Fruit fly (Drosophila melanogaster) whole organism, embryonic: Measurements from ENCODE around the gene CG43750.

Experiments used
- Atf6 ChIP-seq: fragments of 200-800 bp; sonication (Bioruptor generic); IDR thresholded peaks from 2 replicates; pipeline ENCODE4 v1.3.6; 2022; ENCODE audit warnings: missing biosample characterization, missing genetic modification characterization
- Bdp1 ChIP-seq: fragments of 200-800 bp; sonication (Bioruptor generic); optimal IDR thresholded peaks from 3 replicates; lab custom pipeline; 2016; ENCODE audit warnings: missing biosample characterization, missing genetic modification characterization
- Bteb2 ChIP-seq: fragments of 200-800 bp; sonication (Bioruptor generic); optimal IDR thresholded peaks from 2 replicates; lab custom pipeline; 2016; ENCODE audit warnings: missing biosample characterization, missing genetic modification characterization
- CG10321 ChIP-seq: fragments of 200-800 bp; sonication (Bioruptor generic); IDR thresholded peaks from 2 replicates; pipeline ENCODE4 v1.3.6; 2022; ENCODE audit warnings: missing biosample characterization, missing genetic modification characterization
- CG10654 ChIP-seq: fragments of 200-800 bp; sonication (Bioruptor generic); optimal IDR thresholded peaks from 2 replicates; lab custom pipeline; 2016; ENCODE audit warnings: missing biosample characterization, missing genetic modification characterization
- CG11504 ChIP-seq: fragments of 200-800 bp; sonication (Bioruptor generic); optimal IDR thresholded peaks from 3 replicates; lab custom pipeline; 2019; ENCODE audit warnings: missing biosample characterization, mild to moderate bottlenecking, missing genetic modification characterization, moderate library complexity
- CG12219 ChIP-seq: fragments of 200-800 bp; sonication (Bioruptor generic); optimal IDR thresholded peaks from 3 replicates; lab custom pipeline; 2018; ENCODE audit warnings: missing biosample characterization, mild to moderate bottlenecking, missing genetic modification characterization
- CG12942 ChIP-seq: fragments of 200-800 bp; sonication (Bioruptor generic); optimal IDR thresholded peaks from 3 replicates; lab custom pipeline; 2016; ENCODE audit warnings: missing biosample characterization, missing genetic modification characterization
- CG14860 ChIP-seq: fragments of 200-800 bp; sonication (Bioruptor generic); IDR thresholded peaks from 3 replicates; pipeline ENCODE4 v1.3.6; 2022; ENCODE audit warnings: missing biosample characterization, missing genetic modification characterization; ENCODE audit not compliant: partially characterized antibody
- CG16813 ChIP-seq: fragments of 200-800 bp; sonication (Bioruptor generic); IDR thresholded peaks from 3 replicates; pipeline ENCODE4 v1.3.6; 2022; ENCODE audit warnings: missing biosample characterization, missing genetic modification characterization; ENCODE audit not compliant: partially characterized antibody
- CG17568 ChIP-seq: fragments of 200-800 bp; sonication (Bioruptor generic); optimal IDR thresholded peaks from 2 replicates; lab custom pipeline; 2018; ENCODE audit warnings: missing biosample characterization, mild to moderate bottlenecking, missing genetic modification characterization, moderate library complexity
- CG17612 ChIP-seq: fragments of 200-800 bp; sonication (Bioruptor generic); IDR thresholded peaks from 2 replicates; pipeline ENCODE4 v1.3.6; 2022; ENCODE audit warnings: missing biosample characterization, missing genetic modification characterization
- CG2712 ChIP-seq: fragments of 200-800 bp; optimal IDR thresholded peaks from 3 replicates; lab custom pipeline; 2019; ENCODE audit warnings: missing biosample characterization, mild to moderate bottlenecking, missing genetic modification characterization, moderate library complexity
- CG30020 ChIP-seq: fragments of 200-800 bp; optimal IDR thresholded peaks from 2 replicates; lab custom pipeline; 2019; ENCODE audit warnings: missing biosample characterization, mild to moderate bottlenecking, missing genetic modification characterization, moderate library complexity
- CG30403 ChIP-seq: fragments of 200-800 bp; sonication (Bioruptor generic); optimal IDR thresholded peaks from 3 replicates; lab custom pipeline; 2016; ENCODE audit warnings: missing biosample characterization, missing genetic modification characterization
- CG31441 ChIP-seq: fragments of 200-800 bp; sonication (Bioruptor generic); IDR thresholded peaks from 2 replicates; pipeline ENCODE4 v1.3.6; 2022; ENCODE audit warnings: missing biosample characterization, missing genetic modification characterization
- CG3163 ChIP-seq: fragments of 200-800 bp; sonication (Bioruptor generic); optimal IDR thresholded peaks from 3 replicates; lab custom pipeline; 2016; ENCODE audit warnings: missing biosample characterization, missing genetic modification characterization
- CG34376 ChIP-seq: fragments of 200-800 bp; sonication (Bioruptor generic); optimal IDR thresholded peaks from 2 replicates; lab custom pipeline; 2018; ENCODE audit warnings: missing biosample characterization, mild to moderate bottlenecking, missing genetic modification characterization
- CG43689 ChIP-seq: fragments of 200-800 bp; sonication (Bioruptor generic); IDR thresholded peaks from 2 replicates; pipeline ENCODE4 v1.3.6; 2022; ENCODE audit warnings: missing biosample characterization, missing genetic modification characterization
- CG4730 ChIP-seq: fragments of 200-800 bp; sonication (Bioruptor generic); IDR thresholded peaks from 2 replicates; pipeline ENCODE4 v1.3.6; 2022; ENCODE audit warnings: missing biosample characterization, missing genetic modification characterization
- CG6254 ChIP-seq: fragments of 200-800 bp; sonication (Bioruptor generic); optimal IDR thresholded peaks from 3 replicates; lab custom pipeline; 2017; ENCODE audit warnings: mild to moderate bottlenecking, missing biosample characterization, missing genetic modification reagents, missing genetic modification characterization
- CG8944 ChIP-seq: fragments of 200-800 bp; sonication (Bioruptor generic); optimal IDR thresholded peaks from 3 replicates; lab custom pipeline; 2016; ENCODE audit warnings: missing biosample characterization, missing genetic modification characterization
- CG9215 ChIP-seq: fragments of 200-800 bp; sonication (Bioruptor generic); IDR thresholded peaks from 2 replicates; pipeline ENCODE4 v1.3.6; 2022; ENCODE audit warnings: missing biosample characterization, missing genetic modification characterization
- CG9437 ChIP-seq: fragments of 200-800 bp; sonication (Bioruptor generic); optimal IDR thresholded peaks from 2 replicates; lab custom pipeline; 2018; ENCODE audit warnings: missing biosample characterization, mild to moderate bottlenecking, missing genetic modification characterization
- CrebB ChIP-seq: fragments of 200-800 bp; sonication (Bioruptor generic); optimal IDR thresholded peaks from 3 replicates; lab custom pipeline; 2018; ENCODE audit warnings: missing biosample characterization, mild to moderate bottlenecking, missing genetic modification characterization
- Fer2 ChIP-seq: fragments of 200-800 bp; sonication (Bioruptor generic); optimal IDR thresholded peaks from 2 replicates; lab custom pipeline; 2018; ENCODE audit warnings: missing biosample characterization, mild to moderate bottlenecking, missing genetic modification characterization, moderate library complexity
- Fer3 ChIP-seq: fragments of 200-800 bp; sonication (Bioruptor generic); optimal IDR thresholded peaks from 2 replicates; lab custom pipeline; 2018; ENCODE audit warnings: missing biosample characterization, mild to moderate bottlenecking, missing genetic modification characterization, moderate library complexity
- Hand ChIP-seq: fragments of 200-800 bp; sonication (Bioruptor generic); optimal IDR thresholded peaks from 2 replicates; lab custom pipeline; 2017; ENCODE audit warnings: mild to moderate bottlenecking, missing biosample characterization, missing genetic modification reagents, missing genetic modification characterization
- Hr39 ChIP-seq: fragments of >200 bp; optimal IDR thresholded peaks from 2 replicates; lab custom pipeline; 2017
- MTF-1 ChIP-seq: fragments of 200-800 bp; sonication (Bioruptor generic); optimal IDR thresholded peaks from 2 replicates; lab custom pipeline; 2018; ENCODE audit warnings: missing biosample characterization, mild to moderate bottlenecking, missing genetic modification characterization, borderline replicate concordance
- Max ChIP-seq: fragments of 200-800 bp; sonication (Bioruptor generic); optimal IDR thresholded peaks from 2 replicates; lab custom pipeline; 2016; ENCODE audit warnings: missing biosample characterization, mild to moderate bottlenecking, missing genetic modification characterization
- PHDP ChIP-seq: fragments of 200-800 bp; sonication (Bioruptor generic); optimal IDR thresholded peaks from 3 replicates; lab custom pipeline; 2018; ENCODE audit warnings: missing biosample characterization, mild to moderate bottlenecking, missing genetic modification characterization, moderate library complexity
- TFAM ChIP-seq: fragments of 200-800 bp; sonication (Bioruptor generic); optimal IDR thresholded peaks from 2 replicates; lab custom pipeline; 2017; ENCODE audit warnings: missing biosample characterization, missing genetic modification characterization, inconsistent platforms
- Vsx1 ChIP-seq: fragments of 200-800 bp; sonication (Bioruptor generic); optimal IDR thresholded peaks from 2 replicates; lab custom pipeline; 2017; ENCODE audit warnings: missing biosample characterization, mild to moderate bottlenecking, missing genetic modification characterization, missing genetic modification reagents
- cas ChIP-seq: fragments of 200-800 bp; sonication (Bioruptor generic); IDR thresholded peaks from 2 replicates; pipeline ENCODE4 v1.3.6; 2022; ENCODE audit warnings: missing biosample characterization, missing genetic modification characterization
- crc ChIP-seq: fragments of 200-800 bp; sonication (Bioruptor generic); optimal IDR thresholded peaks from 2 replicates; lab custom pipeline; 2016; ENCODE audit warnings: missing biosample characterization, missing genetic modification characterization
- gem ChIP-seq: fragments of 200-800 bp; sonication (Bioruptor generic); optimal IDR thresholded peaks from 2 replicates; lab custom pipeline; 2019; ENCODE audit warnings: missing biosample characterization, mild to moderate bottlenecking, missing genetic modification characterization, moderate library complexity
- kni ChIP-seq: fragments of 200-800 bp; sonication (Bioruptor generic); optimal IDR thresholded peaks from 3 replicates; lab custom pipeline; 2017; ENCODE audit warnings: mild to moderate bottlenecking, missing biosample characterization, missing genetic modification reagents, missing genetic modification characterization
- lola ChIP-seq, 3 experiments: fragments of >200 bp in 2 of 3; fragments of 200-800 bp in 1 of 3; sonication (Bioruptor generic) in 1 of 3; optimal IDR thresholded peaks; 2 replicates each; lab custom pipeline; 2017 to 2019; ENCODE audit warnings: missing biosample characterization in 3 of 3, missing genetic modification characterization in 3 of 3, mild to moderate bottlenecking in 1 of 3, moderate library complexity in 1 of 3
- maf-S ChIP-seq: fragments of 200-800 bp; sonication (Bioruptor generic); optimal IDR thresholded peaks from 2 replicates; lab custom pipeline; 2016; ENCODE audit warnings: missing biosample characterization, missing genetic modification characterization
- mld ChIP-seq: fragments of 200-800 bp; sonication (Bioruptor generic); IDR thresholded peaks from 3 replicates; pipeline ENCODE4 v1.3.6; 2022; ENCODE audit warnings: missing biosample characterization, missing genetic modification characterization; ENCODE audit not compliant: partially characterized antibody
- nom ChIP-seq: fragments of 200-800 bp; sonication (Bioruptor generic); optimal IDR thresholded peaks from 2 replicates; lab custom pipeline; 2017; ENCODE audit warnings: missing biosample characterization, missing genetic modification characterization, mild to moderate bottlenecking, moderate library complexity, missing genetic modification reagents
- prd ChIP-seq, 3 experiments: fragments of >200 bp in 2 of 3; fragments of 200-800 bp in 1 of 3; sonication (Bioruptor generic) in 1 of 3; optimal IDR thresholded peaks in 2 of 3; IDR thresholded peaks in 1 of 3; 2 replicates in 2 of 3; 3 replicates in 1 of 3; pipeline versions ENCODE4 v1.3.6 to Lab custom; 2017 to 2022; ENCODE audit warnings: missing biosample characterization in 1 of 3, missing genetic modification characterization in 1 of 3
- ro ChIP-seq: fragments of 200-800 bp; sonication (Bioruptor generic); IDR thresholded peaks from 2 replicates; pipeline ENCODE4 v1.3.6; 2022; ENCODE audit warnings: missing biosample characterization, missing genetic modification characterization
- vnd ChIP-seq: fragments of 200-800 bp; sonication (Bioruptor generic); IDR thresholded peaks from 3 replicates; pipeline ENCODE4 v1.3.6; 2022; ENCODE audit warnings: missing biosample characterization, missing genetic modification characterization; ENCODE audit not compliant: partially characterized antibody
- wdn ChIP-seq: fragments of 200-800 bp; sonication (Bioruptor generic); IDR thresholded peaks from 2 replicates; pipeline ENCODE4 v1.3.6; 2022; ENCODE audit warnings: missing biosample characterization, missing genetic modification characterization
- zfh1 ChIP-seq: fragments of 200-800 bp; sonication (Bioruptor generic); IDR thresholded peaks from 3 replicates; pipeline ENCODE4 v1.3.6; 2022; ENCODE audit warnings: missing biosample characterization, missing genetic modification characterization

CG43750 gene

DNA sequence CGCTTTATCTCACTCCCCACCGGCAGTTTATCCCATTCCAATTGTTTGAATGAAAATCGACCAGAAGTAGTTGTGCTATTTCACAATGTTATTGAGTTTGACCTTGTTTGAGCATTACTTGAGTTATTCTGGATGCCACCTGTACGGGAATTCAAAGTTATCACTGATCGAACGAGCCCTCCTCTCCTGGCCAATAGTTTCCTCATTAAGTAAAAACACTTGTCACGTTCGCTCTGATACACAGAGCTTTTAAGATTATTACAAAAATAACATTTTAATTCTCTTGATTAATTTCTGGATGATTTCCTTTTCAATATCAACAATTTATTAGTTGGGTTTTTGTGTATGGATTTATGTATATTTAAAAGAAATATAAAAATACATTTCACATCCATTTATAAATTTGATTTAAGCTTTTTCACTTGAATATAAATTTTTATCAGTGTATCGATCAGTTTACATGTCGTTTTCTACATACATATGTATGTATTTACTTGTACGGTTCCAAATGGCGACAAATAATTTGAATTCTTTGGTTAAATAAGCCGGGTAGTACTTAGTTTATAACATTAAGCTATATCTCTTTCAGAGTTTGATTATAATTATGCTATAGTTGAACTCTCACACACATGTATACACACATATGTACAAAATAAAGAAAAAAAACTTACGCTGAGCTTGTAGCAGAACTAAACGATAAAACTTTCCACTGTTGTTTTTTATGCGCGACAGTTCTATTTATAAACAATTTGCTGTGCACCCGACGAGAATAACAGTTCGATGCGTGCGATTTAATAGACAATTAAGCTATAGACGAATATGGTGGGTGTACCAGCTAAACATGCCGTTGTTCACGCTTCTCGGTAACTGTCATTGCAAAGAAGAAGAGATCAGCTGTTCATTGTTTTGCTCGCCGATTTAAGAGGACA lies 16.4 kb downstream of the CG43750 start, which contains the start of the genes CG3609 and CG15390 (continued):
- no peak for TF ChIP-seq CG14860
- no peak for TF ChIP-seq CG16813 (GFP tag; lab: Robert Waterston, UW)
- peak; percentile 79 for TF ChIP-seq crc
- TF ChIP-seq CG17612 (GFP tag; lab: Robert Waterston, UW): peak; percentile 77
- peak; percentile 72 for TF ChIP-seq Max
- TF ChIP-seq kni (GFP tag; lab: Kevin White, UChicago): peak; percentile 41
- peak; percentile 64 for TF ChIP-seq CG2712 (tag; lab: Kevin White, UChicago)
- TF ChIP-seq Atf6 (GFP tag; lab: Robert Waterston, UW): peak; percentile 80
- TF ChIP-seq lola (GFP tag; optimal IDR thresholded peaks at IDR 0.05; lab: Kevin White, UChicago): peak in 1 of 3 experiments; percentile 46
- TF ChIP-seq TFAM: no peak
- TF ChIP-seq CG10321 (GFP tag; lab: Robert Waterston, UW): 0 out of 2 replicates have a peak, but pooled peaks have one; percentile 13
- TF ChIP-seq MTF-1 (GFP tag; lab: Kevin White, UChicago): peak; percentile 69
- TF ChIP-seq PHDP (tag; lab: Kevin White, UChicago): peak; percentile 77
- TF ChIP-seq mld (GFP tag; lab: Robert Waterston, UW): no peak
- TF ChIP-seq zfh1 (GFP tag; lab: Robert Waterston, UW): peak; percentile 92
- TF ChIP-seq CG30020: peak; percentile 63
- peak; percentile 72 for TF ChIP-seq Fer3 (tag; lab: Kevin White, UChicago)
- TF ChIP-seq nom (GFP tag; lab: Kevin White, UChicago): peak; percentile 83
- TF ChIP-seq wdn (GFP tag; lab: Robert Waterston, UW): peak; percentile 69
- peak; percentile 1 for TF ChIP-seq CG10654
- 0 out of 2 replicates have a peak, but pooled peaks have one; percentile 9 for TF ChIP-seq CG43689 (GFP tag; lab: Robert Waterston, UW)
- peak; percentile 69 for TF ChIP-seq CG31441
- peak; percentile 79 for TF ChIP-seq CG17568 (GFP tag; lab: Kevin White, UChicago)
- peak; percentile 42 for TF ChIP-seq Fer2 (tag; lab: Kevin White, UChicago)
- TF ChIP-seq CG4730 (GFP tag; lab: Robert Waterston, UW): peak; percentile 27; the same call in 1 of the 2 replicates
- peak; percentile 77 for TF ChIP-seq CG12942 (GFP tag; lab: Kevin White, UChicago)
- TF ChIP-seq Hr39: no peak
- peak; percentile 85 for TF ChIP-seq gem
- peak; percentile 90 for TF ChIP-seq maf-S (GFP tag; lab: Kevin White, UChicago)
- peak; percentile 76 for TF ChIP-seq CG12219
- TF ChIP-seq prd (optimal IDR thresholded peaks at IDR 0.05; lab: Kevin White, UChicago): no peak
- peak; percentile 86 for TF ChIP-seq prd (GFP tag; IDR thresholded peaks at IDR 0.05; lab: Robert Waterston, UW)
- no peak for TF ChIP-seq vnd (GFP tag; lab: Robert Waterston, UW)
- peak; percentile 87 for TF ChIP-seq Bteb2 (GFP tag; lab: Kevin White, UChicago)
- TF ChIP-seq CG8944 (GFP tag; lab: Kevin White, UChicago): peak; percentile 85
- TF ChIP-seq CG34376 (GFP tag; lab: Kevin White, UChicago): peak; percentile 88
- peak; percentile 85 for TF ChIP-seq CG30403 (GFP tag; lab: Kevin White, UChicago)
- TF ChIP-seq CG9215: peak; percentile 68
- TF ChIP-seq ro (GFP tag; lab: Robert Waterston, UW): no peak
- peak; percentile 56 for TF ChIP-seq CG9437 (GFP tag; lab: Kevin White, UChicago)
- TF ChIP-seq CG3163: peak; percentile 81
- TF ChIP-seq Bdp1: peak; percentile 51
- TF ChIP-seq CrebB (tag; lab: Kevin White, UChicago): peak; percentile 87
- TF ChIP-seq CG11504 (tag; lab: Kevin White, UChicago): peak; percentile 69
- peak; percentile 47; the same call in 1 of the 2 replicates for TF ChIP-seq cas (GFP tag; lab: Robert Waterston, UW)
- TF ChIP-seq Vsx1: no peak
- peak; percentile 67 for TF ChIP-seq Hand (GFP tag; lab: Kevin White, UChicago)
- TF ChIP-seq CG6254 (GFP tag; lab: Kevin White, UChicago): peak; percentile 22
